2 fruit fly cellular contexts compared by ENCODE assay signal in genomic region chr3R:16051329-16051679, dm6.
TF ChIP-seq lines count a peak whose summit lies in the region.

No protein-coding gene starts in this region.

TF ChIP-seq in whole organism, embryonic, 481 proteins besides CTCF, POLR2A, EP300 and RAD21 (continued from another document and continues in another):
- TF ChIP-seq Chrac-16 (GFP tag; optimal IDR thresholded peaks at IDR 0.05; lab: Kevin White, UChicago) (peak; percentile 17), hbn (GFP tag; IDR thresholded peaks at IDR 0.05; lab: Robert Waterston, UW; ENCODE audit: partially characterized antibody) (0 out of 2 replicates have a peak, but pooled peaks have one; percentile 12), CG32772 (GFP tag; IDR thresholded peaks at IDR 0.05; lab: Robert Waterston, UW) (no peak), CG17186 (GFP tag; optimal IDR thresholded peaks at IDR 0.05; lab: Kevin White, UChicago) (no peak), Side (GFP tag; optimal IDR thresholded peaks at IDR 0.05; lab: Kevin White, UChicago) (no peak), prd (optimal IDR thresholded peaks at IDR 0.05; lab: Kevin White, UChicago) (no peak), prd (GFP tag; IDR thresholded peaks at IDR 0.05; lab: Robert Waterston, UW) (peak; percentile 31; the same call in 1 of the 3 replicates), ci (GFP tag; IDR thresholded peaks at IDR 0.05; lab: Robert Waterston, UW) (0 out of 3 replicates have a peak, but pooled peaks have one; percentile 34), H2.0 (GFP tag; IDR thresholded peaks at IDR 0.05; lab: Robert Waterston, UW) (no peak), CG32532 (GFP tag; IDR thresholded peaks at IDR 0.05; lab: Robert Waterston, UW) (peak; percentile 13; the same call in 1 of the 2 replicates), CG31224 (GFP tag; IDR thresholded peaks at IDR 0.05; lab: Robert Waterston, UW) (0 out of 2 replicates have a peak, but pooled peaks have one; percentile 10), al (GFP tag; IDR thresholded peaks at IDR 0.05; lab: Robert Waterston, UW) (no peak), chinmo (GFP tag; IDR thresholded peaks at IDR 0.05; lab: Robert Waterston, UW; ENCODE audit: partially characterized antibody) (0 out of 4 replicates have a peak, but pooled peaks have one; percentile 62), dm (GFP tag; optimal IDR thresholded peaks at IDR 0.05; lab: Kevin White, UChicago) (no peak), NC2β (GFP tag; optimal IDR thresholded peaks at IDR 0.05; lab: Kevin White, UChicago) (no peak), CG5180 (GFP tag; optimal IDR thresholded peaks at IDR 0.05; lab: Kevin White, UChicago) (peak; percentile 69), CG32767 (GFP tag; IDR thresholded peaks at IDR 0.05; lab: Robert Waterston, UW) (no peak), stc (GFP tag; IDR thresholded peaks at IDR 0.05; lab: Robert Waterston, UW) (no peak), CG3163 (GFP tag; optimal IDR thresholded peaks at IDR 0.05; lab: Kevin White, UChicago) (peak; percentile 75), Gsc (GFP tag; IDR thresholded peaks at IDR 0.05; lab: Robert Waterston, UW) (no peak), Lpt (GFP tag; optimal IDR thresholded peaks at IDR 0.05; lab: Kevin White, UChicago) (no peak), Neu2 (GFP tag; optimal IDR thresholded peaks at IDR 0.05; lab: Kevin White, UChicago; ENCODE audit: borderline replicate concordance) (no peak), tgo (GFP tag; IDR thresholded peaks at IDR 0.05; lab: Robert Waterston, UW) (peak; percentile 13; the same call in 1 of the 3 replicates), pnt (GFP tag; optimal IDR thresholded peaks at IDR 0.05; lab: Kevin White, UChicago) (no peak), pan (optimal IDR thresholded peaks at IDR 0.05; lab: Kevin White, UChicago) (no peak), pan (GFP tag; optimal IDR thresholded peaks at IDR 0.05 in 1 of 2, IDR thresholded peaks at IDR 0.05 in 1 of 2) (peak in 1 of 2 experiments; percentile 36), CG10565 (GFP tag; optimal IDR thresholded peaks at IDR 0.05; lab: Kevin White, UChicago) (no peak), ken (GFP tag; IDR thresholded peaks at IDR 0.05; lab: Robert Waterston, UW) (no peak), slbo (GFP tag; IDR thresholded peaks at IDR 0.05; lab: Robert Waterston, UW) (no peak), Sin3A (optimal IDR thresholded peaks at IDR 0.05; lab: Kevin White, UChicago) (no peak), Trl (optimal IDR thresholded peaks at IDR 0.05; lab: Kevin White, UChicago) (peak; percentile 69 to 70), Trl (GFP tag; optimal IDR thresholded peaks at IDR 0.05; lab: Kevin White, UChicago) (no peak), CG6689 (GFP tag; IDR thresholded peaks at IDR 0.05; lab: Robert Waterston, UW) (0 out of 2 replicates have a peak, but pooled peaks have one; percentile 7), NfI (GFP tag; optimal IDR thresholded peaks at IDR 0.05; lab: Kevin White, UChicago) (peak; percentile 2), D19A (tag; optimal IDR thresholded peaks at IDR 0.05; lab: Kevin White, UChicago) (peak; percentile 99), Ptx1 (GFP tag; IDR thresholded peaks at IDR 0.05; lab: Robert Waterston, UW) (0 out of 2 replicates have a peak, but pooled peaks have one; percentile 6), Drgx (GFP tag; IDR thresholded peaks at IDR 0.05; lab: Robert Waterston, UW) (peak; percentile 65), CG13624 (GFP tag; optimal IDR thresholded peaks at IDR 0.05; lab: Kevin White, UChicago) (peak; percentile 4), Six4 (GFP tag; optimal IDR thresholded peaks at IDR 0.05; lab: Kevin White, UChicago) (no peak), ac (GFP tag; optimal IDR thresholded peaks at IDR 0.05; lab: Kevin White, UChicago) (no peak), B-H2 (GFP tag; optimal IDR thresholded peaks at IDR 0.05; lab: Kevin White, UChicago) (no peak), hkb (optimal IDR thresholded peaks at IDR 0.05; lab: Kevin White, UChicago) (no peak), hkb (GFP tag; IDR thresholded peaks at IDR 0.05; lab: Robert Waterston, UW) (0 out of 2 replicates have a peak, but pooled peaks have one; percentile 33), pho (GFP tag; optimal IDR thresholded peaks at IDR 0.05; lab: Kevin White, UChicago) (no peak), HLH3B (GFP tag; IDR thresholded peaks at IDR 0.05; lab: Robert Waterston, UW) (0 out of 2 replicates have a peak, but pooled peaks have one; percentile 18), Atf3 (GFP tag; optimal IDR thresholded peaks at IDR 0.05; lab: Kevin White, UChicago) (no peak), Med (GFP tag; lab: Kevin White, UChicago) (peak; percentile 78), lab (GFP tag; optimal IDR thresholded peaks at IDR 0.05; lab: Kevin White, UChicago) (no peak), B-H1 (GFP tag; IDR thresholded peaks at IDR 0.05; lab: Robert Waterston, UW) (no peak), CG8478 (optimal IDR thresholded peaks at IDR 0.05; lab: Kevin White, UChicago) (no peak), dmrt11E (tag; optimal IDR thresholded peaks at IDR 0.05; lab: Kevin White, UChicago) (no peak), Rfx (GFP tag; IDR thresholded peaks at IDR 0.05; lab: Robert Waterston, UW) (peak; percentile 31; the same call in 1 of the 2 replicates), CG10274 (GFP tag; optimal IDR thresholded peaks at IDR 0.05; lab: Kevin White, UChicago) (peak; percentile 88), sisA (GFP tag; IDR thresholded peaks at IDR 0.05; lab: Robert Waterston, UW) (peak; percentile 28; the same call in 1 of the 2 replicates), CG4360 (GFP tag; IDR thresholded peaks at IDR 0.05; lab: Robert Waterston, UW) (no peak), row (GFP tag; IDR thresholded peaks at IDR 0.05; lab: Robert Waterston, UW) (peak; percentile 34; the same call in 1 of the 3 replicates), exex (tag; optimal IDR thresholded peaks at IDR 0.05; lab: Kevin White, UChicago) (no peak), CG2199 (GFP tag; IDR thresholded peaks at IDR 0.05; lab: Robert Waterston, UW) (0 out of 3 replicates have a peak, but pooled peaks have one; percentile 44), CG2712 (tag; optimal IDR thresholded peaks at IDR 0.05; lab: Kevin White, UChicago) (no peak), sug (tag; optimal IDR thresholded peaks at IDR 0.05; lab: Kevin White, UChicago) (no peak), Dip2 (GFP tag; IDR thresholded peaks at IDR 0.05; lab: Robert Waterston, UW) (no peak), cad (GFP tag; optimal IDR thresholded peaks at IDR 0.05; lab: Kevin White, UChicago) (no peak), CG7357 (GFP tag; IDR thresholded peaks at IDR 0.05; lab: Robert Waterston, UW) (no peak), CrebB (tag; optimal IDR thresholded peaks at IDR 0.05; lab: Kevin White, UChicago) (no peak), CG30431 (GFP tag; optimal IDR thresholded peaks at IDR 0.05; lab: Kevin White, UChicago) (no peak)

TF ChIP-seq in whole organism, wandering third instar larva, 38 proteins besides CTCF, POLR2A, EP300 and RAD21 (continued from another document):
- no peak for TF ChIP-seq sage (GFP tag; optimal IDR thresholded peaks at IDR 0.05; lab: Kevin White, UChicago)
